Fruit fly (Drosophila melanogaster) whole organism, embryonic: Measurements from ENCODE around the gene sunz.

Experiments used
- Atf3 ChIP-seq: fragments of 200-800 bp; sonication (Bioruptor generic); optimal IDR thresholded peaks from 3 replicates; lab custom pipeline; 2016; ENCODE audit warnings: missing biosample characterization, missing genetic modification characterization
- BEAF-32 ChIP-seq: fragments of 200-800 bp; sonication (Bioruptor generic); optimal IDR thresholded peaks from 3 replicates; lab custom pipeline; 2017; ENCODE audit warnings: missing biosample characterization, missing genetic modification characterization, mild to moderate bottlenecking, moderate library complexity, missing genetic modification reagents
- Bgb ChIP-seq: fragments of 200-800 bp; sonication (Bioruptor generic); IDR thresholded peaks from 2 replicates; pipeline ENCODE4 v1.3.6; 2022; ENCODE audit warnings: missing biosample characterization, missing genetic modification characterization; ENCODE audit not compliant: partially characterized antibody
- Blimp-1 ChIP-seq: fragments of 200-800 bp; sonication (Bioruptor generic); optimal IDR thresholded peaks from 3 replicates; lab custom pipeline; 2018; ENCODE audit warnings: missing biosample characterization, missing genetic modification characterization, mild to moderate bottlenecking, moderate library complexity, missing genetic modification reagents
- CG10462 ChIP-seq: fragments of 200-800 bp; sonication (Bioruptor generic); optimal IDR thresholded peaks from 2 replicates; lab custom pipeline; 2016; ENCODE audit warnings: missing biosample characterization, missing genetic modification characterization
- CG10543 ChIP-seq: fragments of 200-800 bp; sonication (Bioruptor generic); optimal IDR thresholded peaks from 3 replicates; lab custom pipeline; 2017; ENCODE audit warnings: missing biosample characterization, mild to moderate bottlenecking, missing genetic modification characterization, moderate library complexity
- CG11696 ChIP-seq: fragments of 200-800 bp; sonication (Bioruptor generic); IDR thresholded peaks from 2 replicates; pipeline ENCODE4 v1.3.6; 2022; ENCODE audit warnings: missing biosample characterization, missing genetic modification characterization
- CG12104 ChIP-seq: fragments of 200-800 bp; sonication (Bioruptor generic); optimal IDR thresholded peaks from 3 replicates; lab custom pipeline; 2016; ENCODE audit warnings: missing biosample characterization, missing genetic modification characterization
- CG12391 ChIP-seq: fragments of 200-800 bp; sonication (Bioruptor generic); optimal IDR thresholded peaks from 3 replicates; lab custom pipeline; 2018; ENCODE audit warnings: missing biosample characterization, mild to moderate bottlenecking, missing genetic modification characterization, moderate library complexity
- CG15696 ChIP-seq: fragments of 200-800 bp; sonication (Bioruptor generic); optimal IDR thresholded peaks from 2 replicates; lab custom pipeline; 2019; ENCODE audit warnings: missing biosample characterization, mild to moderate bottlenecking, missing genetic modification characterization, moderate library complexity
- CG18262 ChIP-seq: fragments of 200-800 bp; optimal IDR thresholded peaks from 3 replicates; lab custom pipeline; 2019; ENCODE audit warnings: missing biosample characterization, mild to moderate bottlenecking, missing genetic modification characterization, moderate library complexity
- CG2129 ChIP-seq: fragments of 200-800 bp; sonication (Bioruptor generic); IDR thresholded peaks from 2 replicates; pipeline ENCODE4 v1.3.6; 2022; ENCODE audit warnings: missing biosample characterization, missing genetic modification characterization; ENCODE audit not compliant: partially characterized antibody
- CG2199 ChIP-seq: fragments of 200-800 bp; sonication (Bioruptor generic); IDR thresholded peaks from 3 replicates; pipeline ENCODE4 v1.3.6; 2022; ENCODE audit warnings: missing biosample characterization, missing genetic modification characterization
- CG3065 ChIP-seq: fragments of 200-800 bp; sonication (Bioruptor generic); optimal IDR thresholded peaks from 2 replicates; lab custom pipeline; 2016; ENCODE audit warnings: missing biosample characterization, missing genetic modification characterization
- CG4820 ChIP-seq: fragments of 200-800 bp; sonication (Bioruptor generic); optimal IDR thresholded peaks from 3 replicates; lab custom pipeline; 2016; ENCODE audit warnings: missing biosample characterization, missing genetic modification characterization
- CG5180 ChIP-seq: fragments of 200-800 bp; sonication (Bioruptor generic); optimal IDR thresholded peaks from 3 replicates; lab custom pipeline; 2017; ENCODE audit warnings: missing biosample characterization, missing genetic modification characterization, mild to moderate bottlenecking, moderate library complexity, missing genetic modification reagents
- CG7839 ChIP-seq: fragments of 200-800 bp; sonication (Bioruptor generic); optimal IDR thresholded peaks from 3 replicates; lab custom pipeline; 2018; ENCODE audit warnings: missing biosample characterization, mild to moderate bottlenecking, missing genetic modification characterization, moderate library complexity
- CG7963 ChIP-seq: fragments of 200-800 bp; sonication (Bioruptor generic); IDR thresholded peaks from 3 replicates; pipeline ENCODE4 v1.3.6; 2022; ENCODE audit warnings: missing biosample characterization, missing genetic modification characterization; ENCODE audit not compliant: partially characterized antibody
- CG9437 ChIP-seq: fragments of 200-800 bp; sonication (Bioruptor generic); optimal IDR thresholded peaks from 2 replicates; lab custom pipeline; 2018; ENCODE audit warnings: missing biosample characterization, mild to moderate bottlenecking, missing genetic modification characterization
- CrebB ChIP-seq: fragments of 200-800 bp; sonication (Bioruptor generic); optimal IDR thresholded peaks from 3 replicates; lab custom pipeline; 2018; ENCODE audit warnings: missing biosample characterization, mild to moderate bottlenecking, missing genetic modification characterization
- Dll ChIP-seq: fragments of 200-800 bp; sonication (Bioruptor generic); IDR thresholded peaks from 4 replicates; pipeline ENCODE4 v1.3.6; 2022; ENCODE audit warnings: missing biosample characterization, missing genetic modification characterization; ENCODE audit not compliant: partially characterized antibody
- Ets97D ChIP-seq: fragments of 200-800 bp; sonication (Bioruptor generic); optimal IDR thresholded peaks from 3 replicates; lab custom pipeline; 2016; ENCODE audit warnings: missing biosample characterization, missing genetic modification characterization
- Lhr ChIP-seq: fragments of 200-800 bp; sonication (Bioruptor generic); optimal IDR thresholded peaks from 3 replicates; lab custom pipeline; 2017; ENCODE audit warnings: mild to moderate bottlenecking, missing biosample characterization, missing genetic modification reagents, missing genetic modification characterization
- Scr ChIP-seq: fragments of 200-800 bp; sonication (Bioruptor generic); IDR thresholded peaks from 2 replicates; pipeline ENCODE4 v1.3.6; 2022; ENCODE audit warnings: missing biosample characterization, missing genetic modification characterization; ENCODE audit not compliant: partially characterized antibody
- ap ChIP-seq: fragments of 200-800 bp; sonication (Bioruptor generic); IDR thresholded peaks from 2 replicates; pipeline ENCODE4 v1.3.6; 2022; ENCODE audit warnings: missing biosample characterization, missing genetic modification characterization
- ato ChIP-seq: fragments of 200-800 bp; sonication (Bioruptor generic); IDR thresholded peaks from 2 replicates; pipeline ENCODE4 v1.3.6; 2022; ENCODE audit warnings: missing biosample characterization, missing genetic modification characterization; ENCODE audit not compliant: partially characterized antibody
- chn ChIP-seq: fragments of 200-800 bp; sonication (Bioruptor generic); optimal IDR thresholded peaks from 2 replicates; lab custom pipeline; 2016; ENCODE audit warnings: missing biosample characterization, missing genetic modification characterization
- crp ChIP-seq, 2 experiments: fragments of 200-800 bp; sonication (Bioruptor generic); optimal IDR thresholded peaks; 2 replicates in 1 of 2; 3 replicates in 1 of 2; lab custom pipeline; 2017; ENCODE audit warnings: missing biosample characterization in 2 of 2, missing genetic modification characterization in 2 of 2, mild to moderate bottlenecking in 1 of 2, moderate library complexity in 1 of 2
- dmrt11E ChIP-seq: fragments of 200-800 bp; sonication (Bioruptor generic); optimal IDR thresholded peaks from 3 replicates; lab custom pipeline; 2018; ENCODE audit warnings: missing biosample characterization, mild to moderate bottlenecking, missing genetic modification characterization, moderate library complexity
- fd3F ChIP-seq: fragments of 200-800 bp; sonication (Bioruptor generic); optimal IDR thresholded peaks from 2 replicates; lab custom pipeline; 2018; ENCODE audit warnings: missing biosample characterization, mild to moderate bottlenecking, missing genetic modification characterization, moderate library complexity
- gcm ChIP-seq: fragments of 200-800 bp; sonication (Bioruptor generic); optimal IDR thresholded peaks from 2 replicates; lab custom pipeline; 2019; ENCODE audit warnings: missing biosample characterization, mild to moderate bottlenecking, missing genetic modification characterization, moderate library complexity
- gem ChIP-seq: fragments of 200-800 bp; sonication (Bioruptor generic); optimal IDR thresholded peaks from 2 replicates; lab custom pipeline; 2019; ENCODE audit warnings: missing biosample characterization, mild to moderate bottlenecking, missing genetic modification characterization, moderate library complexity
- grn ChIP-seq: fragments of 200-800 bp; sonication (Bioruptor generic); optimal IDR thresholded peaks from 3 replicates; lab custom pipeline; 2017; ENCODE audit warnings: missing biosample characterization, missing genetic modification characterization
- her ChIP-seq: fragments of 200-800 bp; sonication (Bioruptor generic); optimal IDR thresholded peaks from 2 replicates; lab custom pipeline; 2016; ENCODE audit warnings: missing biosample characterization, missing genetic modification characterization
- knrl ChIP-seq: fragments of 200-800 bp; sonication (Bioruptor generic); IDR thresholded peaks from 3 replicates; pipeline ENCODE4 v1.3.6; 2022; ENCODE audit warnings: missing biosample characterization, missing genetic modification characterization; ENCODE audit not compliant: partially characterized antibody
- mirr ChIP-seq: fragments of 200-800 bp; sonication (Bioruptor generic); optimal IDR thresholded peaks from 3 replicates; lab custom pipeline; 2018; ENCODE audit warnings: missing biosample characterization, mild to moderate bottlenecking, missing genetic modification characterization
- nmo ChIP-seq: fragments of 200-800 bp; sonication (Bioruptor generic); optimal IDR thresholded peaks from 2 replicates; lab custom pipeline; 2018; ENCODE audit warnings: missing biosample characterization, mild to moderate bottlenecking, missing genetic modification characterization, moderate library complexity
- pros ChIP-seq: fragments of 200-800 bp; sonication (Bioruptor generic); optimal IDR thresholded peaks from 3 replicates; lab custom pipeline; 2019; ENCODE audit warnings: missing biosample characterization, mild to moderate bottlenecking, missing genetic modification characterization, moderate library complexity
- trem ChIP-seq: fragments of 200-800 bp; optimal IDR thresholded peaks from 3 replicates; lab custom pipeline; 2019; ENCODE audit warnings: missing biosample characterization, mild to moderate bottlenecking, missing genetic modification characterization, moderate library complexity

The sunz gene

dm6 chr3R:6672303-6673007 is 42.5 kb downstream of the sunz start (continued):
- TF ChIP-seq CG12391 (tag; lab: Kevin White, UChicago) = peak; percentile 30
- no peak for TF ChIP-seq Atf3
- TF ChIP-seq CG2129 (GFP tag; lab: Robert Waterston, UW) = peak; percentile 38; the same call in 1 of the 2 replicates
- TF ChIP-seq Ets97D = no peak
- TF ChIP-seq chn (GFP tag; lab: Kevin White, UChicago) = no peak
- TF ChIP-seq CG15696 = peak; percentile 18
- no peak for TF ChIP-seq CG4820 (GFP tag; lab: Kevin White, UChicago)
- TF ChIP-seq BEAF-32 = peak; percentile 50
- TF ChIP-seq CG5180 (GFP tag; lab: Kevin White, UChicago) = peak; percentile 78
- no peak for TF ChIP-seq mirr
- no peak for TF ChIP-seq ap
- TF ChIP-seq Dll (GFP tag; lab: Robert Waterston, UW) = peak; percentile 64; the same call in 1 of the 4 replicates
- peak; percentile 51 for TF ChIP-seq dmrt11E (tag; lab: Kevin White, UChicago)
- no peak for TF ChIP-seq CG10543 (GFP tag; lab: Kevin White, UChicago)
- peak; percentile 29 for TF ChIP-seq nmo (GFP tag; lab: Kevin White, UChicago)
- no peak for TF ChIP-seq Lhr (GFP tag; lab: Kevin White, UChicago)
- TF ChIP-seq CG9437 (GFP tag; lab: Kevin White, UChicago) = peak; percentile 5
- TF ChIP-seq CG12104 (GFP tag; lab: Kevin White, UChicago) = no peak
- TF ChIP-seq CG11696 (GFP tag; lab: Robert Waterston, UW) = no peak
- TF ChIP-seq CG7963 = peak; percentile 59; the same call in 2 of the 3 replicates
- TF ChIP-seq her (GFP tag; lab: Kevin White, UChicago) = no peak
- TF ChIP-seq trem = no peak
- TF ChIP-seq grn (GFP tag; lab: Kevin White, UChicago) = peak; percentile 74
- no peak for TF ChIP-seq CG3065
- peak; percentile 58 for TF ChIP-seq Scr (GFP tag; lab: Robert Waterston, UW)
- no peak for TF ChIP-seq CG10462
- TF ChIP-seq pros (GFP tag; lab: Kevin White, UChicago) = no peak
- no peak for TF ChIP-seq fd3F (GFP tag; lab: Kevin White, UChicago)
- TF ChIP-seq gcm (GFP tag; lab: Kevin White, UChicago) = no peak
- 0 out of 3 replicates have a peak, but pooled peaks have one; percentile 68 for TF ChIP-seq CG2199 (GFP tag; lab: Robert Waterston, UW)
- no peak for TF ChIP-seq CrebB (tag; lab: Kevin White, UChicago)
- peak; percentile 21; the same call in 1 of the 2 replicates for TF ChIP-seq ato (GFP tag; lab: Robert Waterston, UW)
- TF ChIP-seq crp (GFP tag; optimal IDR thresholded peaks at IDR 0.05; lab: Kevin White, UChicago) = no peak
- no peak for TF ChIP-seq CG7839 (tag; lab: Kevin White, UChicago)
- TF ChIP-seq Bgb = no peak
- TF ChIP-seq Blimp-1 (GFP tag; lab: Kevin White, UChicago) = peak; percentile 64
- TF ChIP-seq CG18262 = peak; percentile 63
- TF ChIP-seq gem = peak; percentile 21
- peak; percentile 34; the same call in 2 of the 3 replicates for TF ChIP-seq knrl
- TF ChIP-seq, all 482 proteins: peak for 50
